Worm (Caenorhabditis elegans) whole organism, young adult: ENCODE measurements around the gene mmcm-1.

Experiments
- B0019.2 ChIP-seq: fragments of 200-800 bp; sonication (Bioruptor generic); conservative IDR thresholded peaks from 2 replicates; pipeline ENCODE4 v1.3.6; 2022; ENCODE audit warnings: missing genetic modification reagents, missing genetic modification characterization, missing compliant biosample characterization
- B0035.1 ChIP-seq: sonication (generic microtip); optimal IDR thresholded peaks from 2 replicates; lab custom pipeline; 2016; ENCODE audit warnings: missing genetic modification characterization, mild to moderate bottlenecking, missing compliant biosample characterization, missing genotype, missing genetic modification reagents
- B0336.3 ChIP-seq: fragments of 200-800 bp; sonication (Bioruptor generic); IDR thresholded peaks from 2 replicates; pipeline ENCODE4 v1.3.6; 2022; ENCODE audit warnings: missing genetic modification characterization, missing compliant biosample characterization
- C06A6.2 ChIP-seq: fragments of 200-800 bp; sonication (Bioruptor generic); conservative IDR thresholded peaks from 2 replicates; pipeline ENCODE4 v1.3.6; 2022; ENCODE audit warnings: missing genetic modification characterization, missing compliant biosample characterization
- D2030.7 ChIP-seq: fragments of 200-800 bp; sonication (Bioruptor generic); IDR thresholded peaks from 2 replicates; pipeline ENCODE4 v1.3.6; 2022; ENCODE audit warnings: missing genetic modification reagents, missing genetic modification characterization, missing compliant biosample characterization
- F10E7.11 ChIP-seq: sonication (generic microtip); optimal IDR thresholded peaks from 2 replicates; lab custom pipeline; 2017; ENCODE audit warnings: mild to moderate bottlenecking, missing genetic modification characterization, moderate library complexity, missing compliant biosample characterization
- F23B12.7 ChIP-seq: sonication (generic microtip); optimal IDR thresholded peaks from 2 replicates; lab custom pipeline; 2017; ENCODE audit warnings: missing genetic modification characterization, mild to moderate bottlenecking, missing compliant biosample characterization, antibody characterized with exemption, moderate library complexity; ENCODE audit not compliant: insufficient read depth
- F33H1.4 ChIP-seq: fragments of 200-800 bp; sonication (Bioruptor generic); IDR thresholded peaks from 2 replicates; pipeline ENCODE4 v1.3.6; 2022; ENCODE audit warnings: missing genetic modification reagents, missing genetic modification characterization, missing compliant biosample characterization
- F52B5.7 ChIP-seq: sonication (generic microtip); optimal IDR thresholded peaks from 2 replicates; lab custom pipeline; 2016; ENCODE audit warnings: mild to moderate bottlenecking, missing genetic modification characterization, missing compliant biosample characterization
- T26A5.8 ChIP-seq: sonication (generic microtip); optimal IDR thresholded peaks from 2 replicates; lab custom pipeline; 2016; ENCODE audit warnings: missing genetic modification characterization, missing compliant biosample characterization
- Y53G8AR.9 ChIP-seq: fragments of 200-800 bp; sonication (Bioruptor generic); conservative IDR thresholded peaks from 2 replicates; pipeline ENCODE4 v1.3.6; 2022; ENCODE audit warnings: missing genetic modification reagents, missing genetic modification characterization, missing compliant biosample characterization
- Y95B8A.8 ChIP-seq: fragments of 200-800 bp; sonication (Bioruptor generic); IDR thresholded peaks from 2 replicates; pipeline ENCODE4 v1.3.6; 2022; ENCODE audit warnings: missing genetic modification reagents, missing genetic modification characterization, missing compliant biosample characterization
- akir-1 ChIP-seq: fragments of 200-800 bp; sonication (Bioruptor generic); optimal IDR thresholded peaks from 2 replicates; lab custom pipeline; 2018; ENCODE audit warnings: mild to moderate bottlenecking, missing genetic modification characterization, moderate library complexity, missing compliant biosample characterization
- ama-1 ChIP-seq, 3 experiments: fragments of 150-350 bp in 1 of 3; sonication (generic microtip) in 2 of 3; optimal IDR thresholded peaks; 2 replicates each; lab custom pipeline; 2014 to 2018; ENCODE audit warnings: missing biosample characterization in 2 of 3, missing genetic modification characterization in 2 of 3, missing genetic modification reagents in 2 of 3
- aptf-3 ChIP-seq: fragments of 200-800 bp; sonication (Bioruptor generic); IDR thresholded peaks from 2 replicates; pipeline ENCODE4 v1.3.6; 2022; ENCODE audit warnings: missing genetic modification characterization, missing compliant biosample characterization
- atf-7 ChIP-seq: sonication (generic microtip); optimal IDR thresholded peaks from 2 replicates; lab custom pipeline; 2017; ENCODE audit warnings: mild to moderate bottlenecking, missing genetic modification characterization, missing compliant biosample characterization
- athp-1 ChIP-seq: sonication (generic microtip); optimal IDR thresholded peaks from 2 replicates; lab custom pipeline; 2017; ENCODE audit warnings: mild to moderate bottlenecking, missing genetic modification characterization, missing compliant biosample characterization
- attf-3 ChIP-seq: fragments of 200-800 bp; sonication (Bioruptor generic); conservative IDR thresholded peaks from 2 replicates; pipeline ENCODE4 v1.3.6; 2022; ENCODE audit warnings: missing genetic modification reagents, missing genetic modification characterization, missing compliant biosample characterization
- attf-5 ChIP-seq: fragments of 200-800 bp; sonication (Bioruptor generic); optimal IDR thresholded peaks from 2 replicates; lab custom pipeline; 2018; ENCODE audit warnings: mild to moderate bottlenecking, missing genetic modification characterization, missing compliant biosample characterization
- attf-6 ChIP-seq: fragments of 200-800 bp; sonication (Bioruptor generic); IDR thresholded peaks from 2 replicates; pipeline ENCODE4 v1.3.6; 2022; ENCODE audit warnings: missing genetic modification reagents, missing genetic modification characterization, missing compliant biosample characterization
- ccch-3 ChIP-seq: fragments of 200-800 bp; sonication (Bioruptor generic); optimal IDR thresholded peaks from 2 replicates; lab custom pipeline; 2018; ENCODE audit warnings: mild to moderate bottlenecking, missing genetic modification characterization, missing compliant biosample characterization
- cebp-1 ChIP-seq, 2 experiments: fragments of 200-800 bp in 1 of 2; sonication (Bioruptor generic) in 1 of 2; sonication (generic microtip) in 1 of 2; IDR thresholded peaks in 1 of 2; optimal IDR thresholded peaks in 1 of 2; 2 replicates each; pipeline versions ENCODE4 v1.3.6 to Lab custom; 2017 to 2022; ENCODE audit warnings: missing compliant biosample characterization in 2 of 2, missing genetic modification characterization in 2 of 2, mild to moderate bottlenecking in 1 of 2, missing genetic modification reagents in 1 of 2, moderate library complexity in 1 of 2
- ceh-27 ChIP-seq: fragments of 200-800 bp; sonication (Bioruptor generic); optimal IDR thresholded peaks from 2 replicates; lab custom pipeline; 2018; ENCODE audit warnings: mild to moderate bottlenecking, missing genetic modification characterization, moderate library complexity, missing compliant biosample characterization
- ceh-40 ChIP-seq: fragments of 200-800 bp; sonication (Bioruptor generic); IDR thresholded peaks from 2 replicates; pipeline ENCODE4 v1.3.6; 2022; ENCODE audit warnings: missing genetic modification characterization, missing compliant biosample characterization
- die-1 ChIP-seq: sonication (generic microtip); optimal IDR thresholded peaks from 2 replicates; lab custom pipeline; 2016; ENCODE audit warnings: missing genotype, mild to moderate bottlenecking, missing genetic modification characterization, missing compliant biosample characterization
- dpff-1 ChIP-seq: sonication (generic microtip); optimal IDR thresholded peaks from 2 replicates; lab custom pipeline; 2017; ENCODE audit warnings: mild to moderate bottlenecking, missing genetic modification characterization, missing compliant biosample characterization
- efl-1 ChIP-seq: fragments of 150-350 bp; optimal IDR thresholded peaks from 2 replicates; lab custom pipeline; 2014; ENCODE audit warnings: missing biosample characterization, missing genetic modification reagents, missing genetic modification characterization
- fkh-3 ChIP-seq: sonication (generic microtip); optimal IDR thresholded peaks from 2 replicates; lab custom pipeline; 2016; ENCODE audit warnings: mild to moderate bottlenecking, missing genetic modification characterization, missing compliant biosample characterization
- gei-17 ChIP-seq: fragments of 200-800 bp; sonication (Bioruptor generic); optimal IDR thresholded peaks from 2 replicates; lab custom pipeline; 2018; ENCODE audit warnings: mild to moderate bottlenecking, missing genetic modification characterization, missing compliant biosample characterization
- hmg-1.2 ChIP-seq: fragments of 200-800 bp; sonication (Bioruptor generic); IDR thresholded peaks from 2 replicates; pipeline ENCODE4 v1.3.6; 2022; ENCODE audit warnings: missing genetic modification reagents, missing genetic modification characterization, missing compliant biosample characterization
- hmg-20 ChIP-seq: fragments of 200-800 bp; sonication (Bioruptor generic); IDR thresholded peaks from 2 replicates; pipeline ENCODE4 v1.3.6; 2022; ENCODE audit warnings: missing genetic modification reagents, missing genetic modification characterization, missing compliant biosample characterization
- lin-35 ChIP-seq, 3 experiments: fragments of 150-350 bp in 2 of 3; sonication (generic microtip) in 1 of 3; optimal IDR thresholded peaks; 2 replicates each; lab custom pipeline; 2014 to 2018; ENCODE audit warnings: missing biosample characterization in 3 of 3, missing genetic modification characterization in 3 of 3, missing genetic modification reagents in 3 of 3
- lin-40 ChIP-seq: sonication (generic microtip); optimal IDR thresholded peaks from 2 replicates; lab custom pipeline; 2016; ENCODE audit warnings: missing genetic modification characterization, mild to moderate bottlenecking, missing compliant biosample characterization, missing genotype, missing genetic modification reagents
- lin-54 ChIP-seq: fragments of 200-800 bp; sonication (Bioruptor generic); optimal IDR thresholded peaks from 2 replicates; lab custom pipeline; 2018; ENCODE audit warnings: mild to moderate bottlenecking, missing genetic modification characterization, missing compliant biosample characterization
- madf-3 ChIP-seq: fragments of 200-800 bp; sonication (Bioruptor generic); IDR thresholded peaks from 2 replicates; pipeline ENCODE4 v1.3.6; 2022; ENCODE audit warnings: missing genetic modification reagents, missing genetic modification characterization, missing compliant biosample characterization
- madf-6 ChIP-seq: fragments of 200-800 bp; sonication (Bioruptor generic); IDR thresholded peaks from 2 replicates; pipeline ENCODE4 v1.3.6; 2022; ENCODE audit warnings: missing genetic modification reagents, missing genetic modification characterization, missing compliant biosample characterization
- madf-8 ChIP-seq: fragments of 200-800 bp; sonication (Bioruptor generic); conservative IDR thresholded peaks from 2 replicates; pipeline ENCODE4 v1.3.6; 2022; ENCODE audit warnings: missing genetic modification reagents, missing genetic modification characterization, missing compliant biosample characterization
- mes-4 ChIP-seq: sonication (generic microtip); optimal IDR thresholded peaks from 2 replicates; lab custom pipeline; 2016; ENCODE audit warnings: missing genotype, missing genetic modification characterization, missing compliant biosample characterization
- nfya-2 ChIP-seq: fragments of 200-800 bp; sonication (Bioruptor generic); IDR thresholded peaks from 2 replicates; pipeline ENCODE4 v1.3.6; 2022; ENCODE audit warnings: missing genetic modification reagents, missing genetic modification characterization, missing compliant biosample characterization
- nhr-120 ChIP-seq: fragments of 200-800 bp; sonication (Bioruptor generic); IDR thresholded peaks from 2 replicates; pipeline ENCODE4 v1.3.6; 2022; ENCODE audit warnings: missing genetic modification characterization, missing compliant biosample characterization
- pbrm-1 ChIP-seq: fragments of 200-800 bp; sonication (Bioruptor generic); IDR thresholded peaks from 2 replicates; pipeline ENCODE4 v1.3.6; 2022; ENCODE audit warnings: missing genetic modification reagents, missing genetic modification characterization, missing compliant biosample characterization
- pha-4 ChIP-seq: fragments of 150-350 bp; sonication (generic microtip); optimal IDR thresholded peaks from 2 replicates; lab custom pipeline; 2014; ENCODE audit warnings: missing biosample characterization, missing genetic modification reagents, missing genetic modification characterization
- sea-2 ChIP-seq: fragments of 200-800 bp; sonication (Bioruptor generic); IDR thresholded peaks from 2 replicates; pipeline ENCODE4 v1.3.6; 2022; ENCODE audit warnings: missing genetic modification characterization, missing compliant biosample characterization
- somi-1 ChIP-seq: fragments of 200-800 bp; sonication (Bioruptor generic); optimal IDR thresholded peaks from 2 replicates; lab custom pipeline; 2018; ENCODE audit warnings: mild to moderate bottlenecking, missing genetic modification characterization, missing compliant biosample characterization
- tbx-9 ChIP-seq: sonication (generic microtip); optimal IDR thresholded peaks from 2 replicates; lab custom pipeline; 2016; ENCODE audit warnings: borderline replicate concordance, missing genetic modification characterization, inconsistent platforms, missing compliant biosample characterization

Gene mmcm-1

DNA sequence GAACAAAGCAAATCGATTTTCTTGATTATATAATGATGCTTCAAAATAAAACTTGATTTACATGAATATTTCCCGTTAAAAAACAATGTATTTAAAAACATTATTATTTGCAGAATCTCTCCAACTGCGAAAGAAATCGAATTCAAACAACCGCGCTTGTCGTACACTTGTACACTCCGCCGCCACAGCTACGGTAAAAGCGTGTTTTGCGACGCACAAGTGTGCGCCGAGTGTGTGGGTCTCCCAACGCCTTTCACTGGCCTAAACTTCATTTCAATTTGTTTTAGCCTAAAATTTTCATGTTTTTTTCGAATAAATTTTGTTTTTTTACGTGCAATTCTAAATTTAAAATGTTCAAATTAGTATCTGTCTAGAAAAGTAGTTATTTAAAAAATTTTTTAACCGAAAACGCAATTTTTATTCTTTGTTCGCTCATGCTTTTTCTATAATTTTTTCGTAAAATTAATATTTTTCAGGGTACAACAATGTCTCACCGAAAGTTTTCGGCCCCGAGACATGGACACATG, 40.0 kb downstream of the mmcm-1 start, which contains the start of gene rpl-3 (continued):
- TF ChIP-seq T26A5.8 (tag; lab: Kevin White, UChicago) (peak; percentile 99), fkh-3 (peak; percentile 96), lin-54 (GFP tag; lab: Kevin White, UChicago) (peak; percentile 100), F23B12.7 (tag; lab: Kevin White, UChicago) (peak; percentile 99), pbrm-1 (peak; percentile 100), aptf-3 (GFP tag; lab: Robert Waterston, UW) (peak; percentile 96), D2030.7 (GFP tag; lab: Robert Waterston, UW) (peak; percentile 100), sea-2 (peak; percentile 98), somi-1 (GFP tag; lab: Kevin White, UChicago) (peak; percentile 100), die-1 (tag; lab: Kevin White, UChicago) (peak; percentile 98), madf-6 (GFP tag; lab: Robert Waterston, UW) (peak; percentile 99), dpff-1 (peak; percentile 100), Y53G8AR.9 (GFP tag; lab: Robert Waterston, UW) (peak; percentile 100), mes-4 (peak; percentile 93), attf-6 (GFP tag; lab: Robert Waterston, UW) (peak; percentile 93), akir-1 (GFP tag; lab: Kevin White, UChicago) (peak; percentile 93), hmg-20 (GFP tag; lab: Robert Waterston, UW) (peak; percentile 98), ccch-3 (GFP tag; lab: Kevin White, UChicago) (peak; percentile 99), tbx-9 (tag; lab: Kevin White, UChicago) (peak; percentile 91), B0019.2 (GFP tag; lab: Robert Waterston, UW) (peak; percentile 100), lin-35 (GFP tag; optimal IDR thresholded peaks at IDR 0.05; lab: Kevin White, UChicago) (peak; percentile 99 to 100 (median 100)), atf-7 (tag; lab: Kevin White, UChicago) (peak; percentile 100), nfya-2 (peak; percentile 98), cebp-1 (GFP tag; IDR thresholded peaks at IDR 0.05; lab: Robert Waterston, UW) (peak; percentile 98), cebp-1 (tag; optimal IDR thresholded peaks at IDR 0.05; lab: Kevin White, UChicago) (peak; percentile 100), madf-8 (peak; percentile 96), attf-5 (GFP tag; lab: Kevin White, UChicago) (peak; percentile 100), hmg-1.2 (GFP tag; lab: Robert Waterston, UW) (peak; percentile 98), Y95B8A.8 (GFP tag; lab: Robert Waterston, UW) (peak; percentile 100), gei-17 (GFP tag; lab: Kevin White, UChicago) (peak; percentile 95), athp-1 (tag; lab: Kevin White, UChicago) (peak; percentile 100), F10E7.11 (tag; lab: Kevin White, UChicago) (peak; percentile 99), ceh-40 (GFP tag; lab: Robert Waterston, UW) (peak; percentile 96), C06A6.2 (peak; percentile 100), ama-1 (optimal IDR thresholded peaks at IDR 0.05; lab: Kevin White, UChicago) (no peak), ama-1 (GFP tag; optimal IDR thresholded peaks at IDR 0.05; lab: Kevin White, UChicago) (peak; percentile 83 to 92), ceh-27 (GFP tag; lab: Kevin White, UChicago) (peak; percentile 100)

DNA sequence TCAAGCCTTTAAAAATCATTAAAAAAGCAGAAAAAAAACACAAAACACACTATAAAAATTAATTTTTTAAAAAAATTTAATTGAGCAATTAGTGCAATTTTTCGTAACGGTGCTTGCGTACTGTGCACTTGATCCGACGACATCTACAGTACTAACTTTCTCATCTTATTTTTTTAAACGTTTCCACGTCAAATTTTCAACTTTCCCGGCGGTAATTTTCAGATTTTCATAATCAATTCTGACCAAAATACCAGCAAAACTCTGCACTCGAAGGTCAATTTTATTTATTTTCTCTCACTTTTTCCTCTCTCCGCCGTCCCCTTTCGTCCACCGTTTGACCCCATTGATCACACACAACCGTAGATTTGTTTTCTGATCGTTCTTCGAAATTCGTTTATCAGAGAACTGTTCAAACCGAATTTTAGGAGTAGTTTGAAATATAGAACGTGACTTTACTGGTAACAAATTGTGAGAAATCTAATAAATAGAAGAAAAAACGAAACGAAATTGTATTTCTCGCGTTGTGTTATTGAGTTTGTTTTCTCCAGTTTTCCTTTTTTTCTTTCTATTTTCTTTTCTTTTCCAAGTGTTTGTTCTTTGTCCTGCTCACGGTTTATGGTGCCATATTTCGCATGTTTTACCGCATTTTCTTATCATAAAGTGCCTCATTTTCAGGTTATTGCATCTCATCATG, 43.5 kb downstream of the mmcm-1 start, which contains the start of gene acs-19:
acs-19 (plus strand) TSS at position 676 of the 694 bp plus-strand sequence.
- 0 out of 2 replicates have a peak, but pooled peaks have one; percentile 22 for TF ChIP-seq madf-3 (GFP tag; lab: Robert Waterston, UW)
- TF ChIP-seq attf-3 (GFP tag; lab: Robert Waterston, UW), result no peak
- peak; percentile 76 for TF ChIP-seq madf-6 (GFP tag; lab: Robert Waterston, UW)
- TF ChIP-seq ceh-40 (GFP tag; lab: Robert Waterston, UW), result no peak
- peak; percentile 11 for TF ChIP-seq ama-1 (optimal IDR thresholded peaks at IDR 0.05; lab: Kevin White, UChicago)
- no peak for TF ChIP-seq ama-1 (GFP tag; optimal IDR thresholded peaks at IDR 0.05; lab: Kevin White, UChicago)
- 0 out of 2 replicates have a peak, but pooled peaks have one; percentile 15 for TF ChIP-seq D2030.7 (GFP tag; lab: Robert Waterston, UW)
- peak; percentile 35 for TF ChIP-seq F33H1.4 (GFP tag; lab: Robert Waterston, UW)
- peak; percentile 30 for TF ChIP-seq F52B5.7 (tag; lab: Kevin White, UChicago)
- peak; percentile 41; the same call in 1 of the 2 replicates for TF ChIP-seq madf-8
- no peak for TF ChIP-seq B0336.3 (GFP tag; lab: Robert Waterston, UW)
- no peak for TF ChIP-seq nhr-120
- no peak for TF ChIP-seq B0035.1
- no peak for TF ChIP-seq pha-4 (tag; lab: Kevin White, UChicago)
- no peak for TF ChIP-seq cebp-1 (GFP tag; IDR thresholded peaks at IDR 0.05; lab: Robert Waterston, UW)
- no peak for TF ChIP-seq cebp-1 (tag; optimal IDR thresholded peaks at IDR 0.05; lab: Kevin White, UChicago)
- TF ChIP-seq pbrm-1, result no peak
- peak; percentile 69 for TF ChIP-seq efl-1
- TF ChIP-seq lin-40, result peak; percentile 19
